Worm (Caenorhabditis elegans) whole organism, young adult: ENCODE measurements around the gene Y67D8B.5.
A peak's percentile ranks its signal among the peaks of the same experiment; 100 is the strongest.

Experiments used
- B0019.2 ChIP-seq: fragments of 200-800 bp; sonication (Bioruptor generic); conservative IDR thresholded peaks from 2 replicates; pipeline ENCODE4 v1.3.6; 2022; ENCODE audit warnings: missing genetic modification reagents, missing genetic modification characterization, missing compliant biosample characterization
- B0035.1 ChIP-seq: sonication (generic microtip); optimal IDR thresholded peaks from 2 replicates; lab custom pipeline; 2016; ENCODE audit warnings: missing genetic modification characterization, mild to moderate bottlenecking, missing compliant biosample characterization, missing genotype, missing genetic modification reagents
- B0336.3 ChIP-seq: fragments of 200-800 bp; sonication (Bioruptor generic); IDR thresholded peaks from 2 replicates; pipeline ENCODE4 v1.3.6; 2022; ENCODE audit warnings: missing genetic modification characterization, missing compliant biosample characterization
- F22D6.2 ChIP-seq: sonication (generic microtip); optimal IDR thresholded peaks from 2 replicates; lab custom pipeline; 2016; ENCODE audit warnings: mild to moderate bottlenecking, missing genetic modification characterization, missing compliant biosample characterization
- F37B4.10 ChIP-seq: fragments of 200-800 bp; sonication (Bioruptor generic); IDR thresholded peaks from 2 replicates; pipeline ENCODE4 v1.3.6; 2022; ENCODE audit warnings: missing genetic modification characterization, missing compliant biosample characterization
- F57A8.1 ChIP-seq: fragments of 200-800 bp; sonication (Bioruptor generic); optimal IDR thresholded peaks from 2 replicates; lab custom pipeline; 2018; ENCODE audit warnings: mild to moderate bottlenecking, missing genetic modification characterization, moderate library complexity, missing compliant biosample characterization
- F57C9.4 ChIP-seq: sonication (generic microtip); optimal IDR thresholded peaks from 2 replicates; lab custom pipeline; 2017; ENCODE audit warnings: mild to moderate bottlenecking, missing genetic modification characterization, missing compliant biosample characterization
- Y67H2A.10 ChIP-seq: fragments of 200-800 bp; sonication (Bioruptor generic); conservative IDR thresholded peaks from 2 replicates; pipeline ENCODE4 v1.3.6; 2022; ENCODE audit warnings: missing genetic modification reagents, missing genetic modification characterization, missing compliant biosample characterization
- ama-1 ChIP-seq, 3 experiments: fragments of 150-350 bp in 1 of 3; sonication (generic microtip) in 2 of 3; optimal IDR thresholded peaks; 2 replicates each; lab custom pipeline; 2014 to 2018; ENCODE audit warnings: missing biosample characterization in 2 of 3, missing genetic modification characterization in 2 of 3, missing genetic modification reagents in 2 of 3
- atf-7 ChIP-seq: sonication (generic microtip); optimal IDR thresholded peaks from 2 replicates; lab custom pipeline; 2017; ENCODE audit warnings: mild to moderate bottlenecking, missing genetic modification characterization, missing compliant biosample characterization
- attf-5 ChIP-seq: fragments of 200-800 bp; sonication (Bioruptor generic); optimal IDR thresholded peaks from 2 replicates; lab custom pipeline; 2018; ENCODE audit warnings: mild to moderate bottlenecking, missing genetic modification characterization, missing compliant biosample characterization
- ccch-3 ChIP-seq: fragments of 200-800 bp; sonication (Bioruptor generic); optimal IDR thresholded peaks from 2 replicates; lab custom pipeline; 2018; ENCODE audit warnings: mild to moderate bottlenecking, missing genetic modification characterization, missing compliant biosample characterization
- cebp-1 ChIP-seq, 2 experiments: fragments of 200-800 bp in 1 of 2; sonication (Bioruptor generic) in 1 of 2; sonication (generic microtip) in 1 of 2; IDR thresholded peaks in 1 of 2; optimal IDR thresholded peaks in 1 of 2; 2 replicates each; pipeline versions ENCODE4 v1.3.6 to Lab custom; 2017 to 2022; ENCODE audit warnings: missing compliant biosample characterization in 2 of 2, missing genetic modification characterization in 2 of 2, mild to moderate bottlenecking in 1 of 2, missing genetic modification reagents in 1 of 2, moderate library complexity in 1 of 2
- ceh-27 ChIP-seq: fragments of 200-800 bp; sonication (Bioruptor generic); optimal IDR thresholded peaks from 2 replicates; lab custom pipeline; 2018; ENCODE audit warnings: mild to moderate bottlenecking, missing genetic modification characterization, moderate library complexity, missing compliant biosample characterization
- ceh-58 ChIP-seq: fragments of 200-800 bp; sonication (Bioruptor generic); IDR thresholded peaks from 2 replicates; pipeline ENCODE4 v1.3.6; 2022; ENCODE audit warnings: missing genetic modification characterization, missing compliant biosample characterization
- ceh-79 ChIP-seq: sonication (generic microtip); optimal IDR thresholded peaks from 2 replicates; lab custom pipeline; 2017; ENCODE audit warnings: mild to moderate bottlenecking, missing genetic modification characterization, missing compliant biosample characterization
- die-1 ChIP-seq: sonication (generic microtip); optimal IDR thresholded peaks from 2 replicates; lab custom pipeline; 2016; ENCODE audit warnings: missing genotype, mild to moderate bottlenecking, missing genetic modification characterization, missing compliant biosample characterization
- dox-1 ChIP-seq: fragments of 200-800 bp; sonication (Bioruptor generic); IDR thresholded peaks from 2 replicates; pipeline ENCODE4 v1.3.6; 2022; ENCODE audit warnings: missing genetic modification reagents, missing genetic modification characterization, missing compliant biosample characterization
- egrh-3 ChIP-seq: fragments of 200-800 bp; sonication (Bioruptor generic); IDR thresholded peaks from 2 replicates; pipeline ENCODE4 v1.3.6; 2022; ENCODE audit warnings: missing genetic modification reagents, missing genetic modification characterization, missing compliant biosample characterization
- ets-4 ChIP-seq: fragments of 200-800 bp; sonication (Bioruptor generic); optimal IDR thresholded peaks from 2 replicates; lab custom pipeline; 2018; ENCODE audit warnings: mild to moderate bottlenecking, missing genetic modification characterization, missing compliant biosample characterization
- gei-17 ChIP-seq: fragments of 200-800 bp; sonication (Bioruptor generic); optimal IDR thresholded peaks from 2 replicates; lab custom pipeline; 2018; ENCODE audit warnings: mild to moderate bottlenecking, missing genetic modification characterization, missing compliant biosample characterization
- him-1 ChIP-seq: sonication (generic microtip); optimal IDR thresholded peaks from 2 replicates; lab custom pipeline; 2016; ENCODE audit warnings: missing genotype, missing genetic modification reagents, missing genetic modification characterization, missing compliant biosample characterization
- hlh-12 ChIP-seq: sonication (generic microtip); optimal IDR thresholded peaks from 2 replicates; lab custom pipeline; 2016; ENCODE audit warnings: missing genetic modification characterization, missing compliant biosample characterization
- hmg-1.2 ChIP-seq: fragments of 200-800 bp; sonication (Bioruptor generic); IDR thresholded peaks from 2 replicates; pipeline ENCODE4 v1.3.6; 2022; ENCODE audit warnings: missing genetic modification reagents, missing genetic modification characterization, missing compliant biosample characterization
- hrde-1 ChIP-seq: sonication (generic microtip); optimal IDR thresholded peaks from 2 replicates; lab custom pipeline; 2016; ENCODE audit warnings: missing genetic modification characterization, mild to moderate bottlenecking, missing compliant biosample characterization, moderate library complexity, missing genotype, missing genetic modification reagents, borderline replicate concordance
- let-607 ChIP-seq, 2 experiments: fragments of 200-800 bp in 1 of 2; sonication (Bioruptor generic) in 1 of 2; sonication (generic microtip) in 1 of 2; optimal IDR thresholded peaks; 2 replicates each; lab custom pipeline; 2016 to 2018; ENCODE audit warnings: mild to moderate bottlenecking in 2 of 2, missing compliant biosample characterization in 2 of 2, missing genetic modification characterization in 2 of 2, moderate library complexity in 2 of 2, missing genotype in 1 of 2
- lin-26 ChIP-seq: fragments of 200-800 bp; sonication (Bioruptor generic); IDR thresholded peaks from 2 replicates; pipeline ENCODE4 v1.3.6; 2022; ENCODE audit warnings: missing genetic modification reagents, missing genetic modification characterization, missing compliant biosample characterization
- lin-40 ChIP-seq: sonication (generic microtip); optimal IDR thresholded peaks from 2 replicates; lab custom pipeline; 2016; ENCODE audit warnings: missing genetic modification characterization, mild to moderate bottlenecking, missing compliant biosample characterization, missing genotype, missing genetic modification reagents
- madf-10 ChIP-seq: sonication (generic microtip); optimal IDR thresholded peaks from 2 replicates; lab custom pipeline; 2016; ENCODE audit warnings: mild to moderate bottlenecking, missing genetic modification characterization, missing compliant biosample characterization
- mcd-1 ChIP-seq: fragments of 200-800 bp; sonication (Bioruptor generic); IDR thresholded peaks from 2 replicates; pipeline ENCODE4 v1.3.6; 2022; ENCODE audit warnings: missing genetic modification reagents, missing genetic modification characterization, missing compliant biosample characterization
- nfyb-1 ChIP-seq: fragments of 200-800 bp; sonication (Bioruptor generic); IDR thresholded peaks from 2 replicates; pipeline ENCODE4 v1.3.6; 2022; ENCODE audit warnings: missing genetic modification reagents, missing genetic modification characterization, missing compliant biosample characterization
- nhr-80 ChIP-seq: sonication (generic microtip); optimal IDR thresholded peaks from 2 replicates; lab custom pipeline; 2016; ENCODE audit warnings: missing genetic modification characterization, missing compliant biosample characterization
- pbrm-1 ChIP-seq: fragments of 200-800 bp; sonication (Bioruptor generic); IDR thresholded peaks from 2 replicates; pipeline ENCODE4 v1.3.6; 2022; ENCODE audit warnings: missing genetic modification reagents, missing genetic modification characterization, missing compliant biosample characterization
- rec-8 ChIP-seq, 2 experiments: sonication (generic microtip); optimal IDR thresholded peaks; 2 replicates each; lab custom pipeline; 2016; ENCODE audit warnings: mild to moderate bottlenecking in 2 of 2, missing genetic modification characterization in 2 of 2, missing genetic modification reagents in 2 of 2, missing genotype in 2 of 2, missing biosample characterization in 1 of 2, missing compliant biosample characterization in 1 of 2, moderate library complexity in 1 of 2
- repo-1 ChIP-seq: sonication (generic microtip); optimal IDR thresholded peaks from 2 replicates; lab custom pipeline; 2017; ENCODE audit warnings: mild to moderate bottlenecking, missing genetic modification characterization, missing compliant biosample characterization
- snpc-4 ChIP-seq, 5 experiments: fragments of 150-350 bp in 1 of 5; sonication (generic microtip) in 4 of 5; optimal IDR thresholded peaks; 2 replicates each; lab custom pipeline; 2014 to 2018; ENCODE audit warnings: missing genetic modification characterization in 5 of 5, missing biosample characterization in 3 of 5, antibody characterized with exemption in 2 of 5, mild to moderate bottlenecking in 2 of 5, missing compliant biosample characterization in 2 of 5, missing genotype in 2 of 5, moderate library complexity in 2 of 5, missing genetic modification reagents in 1 of 5
- sptf-2 ChIP-seq: fragments of 200-800 bp; sonication (Bioruptor generic); optimal IDR thresholded peaks from 2 replicates; lab custom pipeline; 2018; ENCODE audit warnings: mild to moderate bottlenecking, missing genetic modification characterization, missing compliant biosample characterization
- tbp1 ChIP-seq: fragments of 200-800 bp; sonication (Bioruptor generic); optimal IDR thresholded peaks from 2 replicates; lab custom pipeline; 2018; ENCODE audit warnings: mild to moderate bottlenecking, missing genetic modification characterization, missing compliant biosample characterization
- zfh-2 ChIP-seq: fragments of 200-800 bp; sonication (Bioruptor generic); conservative IDR thresholded peaks from 2 replicates; pipeline ENCODE4 v1.3.6; 2022; ENCODE audit warnings: missing genetic modification reagents, missing genetic modification characterization, missing compliant biosample characterization
- ztf-28 ChIP-seq: fragments of 200-800 bp; sonication (Bioruptor generic); IDR thresholded peaks from 2 replicates; pipeline ENCODE4 v1.3.6; 2022; ENCODE audit warnings: missing genetic modification reagents, missing genetic modification characterization, missing compliant biosample characterization
- ztf-3 ChIP-seq: fragments of 200-800 bp; sonication (Bioruptor generic); optimal IDR thresholded peaks from 2 replicates; lab custom pipeline; 2018; ENCODE audit warnings: mild to moderate bottlenecking, missing genetic modification characterization, missing compliant biosample characterization
- ztf-6 ChIP-seq: fragments of 200-800 bp; sonication (Bioruptor generic); IDR thresholded peaks from 2 replicates; pipeline ENCODE4 v1.3.6; 2022; ENCODE audit warnings: missing genetic modification reagents, missing genetic modification characterization, missing compliant biosample characterization

Y67D8B.5 gene

ce11 chrIV:3231644-3232043 is 29.5 kb downstream of the Y67D8B.5 start:
- TF ChIP-seq cebp-1 (GFP tag; IDR thresholded peaks at IDR 0.05; lab: Robert Waterston, UW) (no peak), cebp-1 (tag; optimal IDR thresholded peaks at IDR 0.05; lab: Kevin White, UChicago) (peak; percentile 17), ets-4 (GFP tag; lab: Kevin White, UChicago) (peak; percentile 29), ceh-27 (GFP tag; lab: Kevin White, UChicago) (no peak), attf-5 (GFP tag; lab: Kevin White, UChicago) (peak; percentile 6), ztf-28 (GFP tag; lab: Robert Waterston, UW) (no peak), let-607 (tag; optimal IDR thresholded peaks at IDR 0.05; lab: Kevin White, UChicago) (peak; percentile 20 to 76), nhr-80 (peak; percentile 85), zfh-2 (GFP tag; lab: Robert Waterston, UW) (0 out of 2 replicates have a peak, but pooled peaks have one; percentile 12)
- TF ChIP-seq, all 124 proteins: peak for 6

ce11 chrIV:3232694-3233372 is 30.7 kb downstream of the Y67D8B.5 start:
- TF ChIP-seq nfyb-1 (GFP tag; lab: Robert Waterston, UW), result peak; percentile 79
- TF ChIP-seq gei-17 (GFP tag; lab: Kevin White, UChicago), result peak; percentile 43
- TF ChIP-seq atf-7 (tag; lab: Kevin White, UChicago), result peak; percentile 37
- no peak for TF ChIP-seq ccch-3 (GFP tag; lab: Kevin White, UChicago)
- peak; percentile 43; the same call in 1 of the 2 replicates for TF ChIP-seq B0336.3
- no peak for TF ChIP-seq hlh-12 (tag; lab: Kevin White, UChicago)
- no peak for TF ChIP-seq snpc-4 (GFP tag; optimal IDR thresholded peaks at IDR 0.05; lab: Kevin White, UChicago)
- peak in 1 of 4 experiments; percentile 32 for TF ChIP-seq snpc-4 (tag; optimal IDR thresholded peaks at IDR 0.05; lab: Kevin White, UChicago)
- no peak for TF ChIP-seq B0035.1
- peak; percentile 51 for TF ChIP-seq tbp1 (GFP tag; lab: Kevin White, UChicago)
- TF ChIP-seq F37B4.10 (GFP tag; lab: Robert Waterston, UW), result 0 out of 2 replicates have a peak, but pooled peaks have one; percentile 50
- TF ChIP-seq ztf-3 (GFP tag; lab: Kevin White, UChicago), result no peak
- peak in 1 of 2 experiments; percentile 18 for TF ChIP-seq rec-8 (tag; optimal IDR thresholded peaks at IDR 0.05; lab: Kevin White, UChicago)
- peak; percentile 19 for TF ChIP-seq madf-10 (tag; lab: Kevin White, UChicago)
- no peak for TF ChIP-seq sptf-2 (GFP tag; lab: Kevin White, UChicago)
- no peak for TF ChIP-seq ztf-6
- 0 out of 2 replicates have a peak, but pooled peaks have one; percentile 40 for TF ChIP-seq pbrm-1
- TF ChIP-seq him-1, result no peak
- TF ChIP-seq nhr-80, result peak; percentile 73
- no peak for TF ChIP-seq ceh-58 (GFP tag; lab: Robert Waterston, UW)
- TF ChIP-seq dox-1 (GFP tag; lab: Robert Waterston, UW), result peak; percentile 67
- peak; percentile 97 for TF ChIP-seq zfh-2 (GFP tag; lab: Robert Waterston, UW)
- peak; percentile 2 for TF ChIP-seq F57C9.4 (tag; lab: Kevin White, UChicago)
- peak; percentile 56 to 76 for TF ChIP-seq let-607 (tag; optimal IDR thresholded peaks at IDR 0.05; lab: Kevin White, UChicago)
- no peak for TF ChIP-seq lin-26 (GFP tag; lab: Robert Waterston, UW)
- TF ChIP-seq F57A8.1 (GFP tag; lab: Kevin White, UChicago), result no peak
- TF ChIP-seq B0019.2 (GFP tag; lab: Robert Waterston, UW), result no peak
- peak; percentile 54 for TF ChIP-seq lin-40 (tag; lab: Kevin White, UChicago)
- TF ChIP-seq F22D6.2 (tag; lab: Kevin White, UChicago), result no peak
- TF ChIP-seq attf-5 (GFP tag; lab: Kevin White, UChicago), result peak; percentile 53
- no peak for TF ChIP-seq ceh-79 (tag; lab: Kevin White, UChicago)
- TF ChIP-seq repo-1, result peak; percentile 38
- TF ChIP-seq hrde-1, result no peak
- peak; percentile 25 for TF ChIP-seq die-1
- no peak for TF ChIP-seq cebp-1 (GFP tag; IDR thresholded peaks at IDR 0.05; lab: Robert Waterston, UW)
- TF ChIP-seq cebp-1 (tag; optimal IDR thresholded peaks at IDR 0.05; lab: Kevin White, UChicago), result peak; percentile 34
- peak; percentile 70 for TF ChIP-seq ama-1 (optimal IDR thresholded peaks at IDR 0.05; lab: Kevin White, UChicago)
- TF ChIP-seq ama-1 (GFP tag; optimal IDR thresholded peaks at IDR 0.05; lab: Kevin White, UChicago), result no peak
- TF ChIP-seq egrh-3 (GFP tag; lab: Robert Waterston, UW), result peak; percentile 86
- no peak for TF ChIP-seq Y67H2A.10
- TF ChIP-seq mcd-1, result peak; percentile 53
- peak; percentile 41; the same call in 1 of the 2 replicates for TF ChIP-seq hmg-1.2 (GFP tag; lab: Robert Waterston, UW)
